Fruit fly (Drosophila melanogaster) whole organism, wandering third instar larva: Measurements from ENCODE around the gene tal-AA.

Source experiments
- Abd-B ChIP-seq: fragments of >200 bp; optimal IDR thresholded peaks from 2 replicates; lab custom pipeline; 2017; ENCODE audit warnings: missing biosample characterization, missing genetic modification characterization
- CG32264 ChIP-seq: fragments of 200-800 bp; sonication (Bioruptor generic); optimal IDR thresholded peaks from 2 replicates; lab custom pipeline; 2016; ENCODE audit warnings: missing biosample characterization, missing genetic modification characterization
- CG9705 ChIP-seq: fragments of 200-800 bp; sonication (Bioruptor generic); optimal IDR thresholded peaks from 2 replicates; lab custom pipeline; 2018; ENCODE audit warnings: missing biosample characterization, mild to moderate bottlenecking, missing genetic modification characterization
- CrebA ChIP-seq: fragments of 200-800 bp; sonication (Bioruptor generic); optimal IDR thresholded peaks from 2 replicates; lab custom pipeline; 2016; ENCODE audit warnings: missing biosample characterization, mild to moderate bottlenecking, missing genetic modification characterization, borderline replicate concordance
- Dfd ChIP-seq: fragments of >200 bp; optimal IDR thresholded peaks from 2 replicates; lab custom pipeline; 2017; ENCODE audit warnings: missing biosample characterization, missing genetic modification characterization
- Dif ChIP-seq: fragments of 200-275, 200-300 bp; sonication (Bioruptor generic); optimal IDR thresholded peaks from 2 replicates; lab custom pipeline; 2018; ENCODE audit warnings: missing biosample characterization, missing genetic modification characterization; ENCODE audit not compliant: partially characterized antibody
- GATAd ChIP-seq: sonication (Bioruptor generic); optimal IDR thresholded peaks from 2 replicates; lab custom pipeline; 2016; ENCODE audit warnings: missing biosample characterization, missing genetic modification characterization
- HLH106 ChIP-seq: fragments of 200-800 bp; optimal IDR thresholded peaks from 3 replicates; lab custom pipeline; 2019; ENCODE audit warnings: missing biosample characterization, mild to moderate bottlenecking, missing genetic modification characterization, moderate library complexity
- Hr78 ChIP-seq: fragments of >200 bp; optimal IDR thresholded peaks from 2 replicates; lab custom pipeline; 2017; ENCODE audit warnings: missing biosample characterization, missing genetic modification characterization
- Hr83 ChIP-seq: fragments of 200-300 bp; sonication (Bioruptor generic); optimal IDR thresholded peaks from 2 replicates; lab custom pipeline; 2016; ENCODE audit warnings: missing biosample characterization, mild to moderate bottlenecking, missing genetic modification characterization, moderate library complexity; ENCODE audit not compliant: poor library complexity, severe bottlenecking
- Jra ChIP-seq: sonication (Bioruptor generic); optimal IDR thresholded peaks from 2 replicates; lab custom pipeline; 2016; ENCODE audit warnings: missing biosample characterization, missing genetic modification characterization
- Mio ChIP-seq: sonication (Bioruptor generic); optimal IDR thresholded peaks from 2 replicates; lab custom pipeline; 2016; ENCODE audit warnings: missing biosample characterization, missing genetic modification characterization
- Myc ChIP-seq: fragments of >200 bp; optimal IDR thresholded peaks from 2 replicates; lab custom pipeline; 2017
- OdsH ChIP-seq: fragments of 200-800 bp; sonication (Bioruptor generic); optimal IDR thresholded peaks from 2 replicates; lab custom pipeline; 2016; ENCODE audit warnings: missing biosample characterization, mild to moderate bottlenecking, missing genetic modification characterization
- Rel ChIP-seq, 2 experiments: fragments of 200-800 bp; sonication (Bioruptor generic) in 1 of 2; optimal IDR thresholded peaks; 2 replicates in 1 of 2; 3 replicates in 1 of 2; lab custom pipeline; 2016 to 2019; ENCODE audit warnings: mild to moderate bottlenecking in 2 of 2, missing biosample characterization in 2 of 2, missing genetic modification characterization in 2 of 2, moderate library complexity in 1 of 2
- Sp1 ChIP-seq: fragments of 200-800 bp; sonication (Bioruptor generic); optimal IDR thresholded peaks from 3 replicates; lab custom pipeline; 2019; ENCODE audit warnings: missing biosample characterization, mild to moderate bottlenecking, missing genetic modification characterization, moderate library complexity
- Vsx2 ChIP-seq: fragments of 200-300, 225-300 bp; sonication (Bioruptor generic); optimal IDR thresholded peaks from 2 replicates; lab custom pipeline; 2018; ENCODE audit warnings: missing biosample characterization, missing genetic modification characterization; ENCODE audit not compliant: partially characterized antibody
- br ChIP-seq: fragments of 200-800 bp; sonication (Bioruptor generic); optimal IDR thresholded peaks from 2 replicates; lab custom pipeline; 2016; ENCODE audit warnings: missing biosample characterization, missing genetic modification characterization
- brk ChIP-seq: fragments of 200-800 bp; sonication (Bioruptor generic); optimal IDR thresholded peaks from 2 replicates; lab custom pipeline; 2016; ENCODE audit warnings: missing biosample characterization, mild to moderate bottlenecking, missing genetic modification characterization
- dmrt93B ChIP-seq: fragments of 200-800 bp; sonication (Bioruptor generic); optimal IDR thresholded peaks from 2 replicates; lab custom pipeline; 2018; ENCODE audit warnings: missing biosample characterization, mild to moderate bottlenecking, missing genetic modification characterization
- dsf ChIP-seq: sonication (Bioruptor generic); optimal IDR thresholded peaks from 2 replicates; lab custom pipeline; 2016; ENCODE audit warnings: missing biosample characterization, missing genetic modification characterization, borderline replicate concordance
- ey ChIP-seq: fragments of 200-800 bp; sonication (Bioruptor generic); optimal IDR thresholded peaks from 2 replicates; lab custom pipeline; 2016; ENCODE audit warnings: missing biosample characterization, missing genetic modification characterization
- foxo ChIP-seq, 2 experiments: fragments of 200-800 bp; sonication (Bioruptor generic); optimal IDR thresholded peaks; 2 replicates in 1 of 2; 3 replicates in 1 of 2; lab custom pipeline; 2016 to 2017; ENCODE audit warnings: missing biosample characterization in 2 of 2, missing genetic modification characterization in 2 of 2
- fru ChIP-seq: fragments of 200-800 bp; sonication (Bioruptor generic); optimal IDR thresholded peaks from 3 replicates; lab custom pipeline; 2016; ENCODE audit warnings: missing biosample characterization, mild to moderate bottlenecking, missing genetic modification characterization
- h ChIP-seq: fragments of 200-800 bp; sonication (Bioruptor generic); optimal IDR thresholded peaks from 3 replicates; lab custom pipeline; 2016; ENCODE audit warnings: missing biosample characterization, mild to moderate bottlenecking, missing genetic modification characterization
- jim ChIP-seq: fragments of 175-275, 200-325 bp; sonication (Bioruptor generic); optimal IDR thresholded peaks from 2 replicates; lab custom pipeline; 2016; ENCODE audit warnings: missing biosample characterization, mild to moderate bottlenecking, missing genetic modification characterization
- lola ChIP-seq: fragments of >200 bp; optimal IDR thresholded peaks from 2 replicates; lab custom pipeline; 2017; ENCODE audit warnings: missing biosample characterization, missing genetic modification characterization
- pan ChIP-seq: fragments of >200 bp; optimal IDR thresholded peaks from 2 replicates; lab custom pipeline; 2017
- psq ChIP-seq: fragments of 200-800 bp; sonication (Bioruptor generic); optimal IDR thresholded peaks from 3 replicates; lab custom pipeline; 2017; ENCODE audit warnings: missing biosample characterization, mild to moderate bottlenecking, missing genetic modification characterization, moderate library complexity
- rgr ChIP-seq: fragments of 200-800 bp; sonication (Bioruptor generic); optimal IDR thresholded peaks from 3 replicates; lab custom pipeline; 2016; ENCODE audit warnings: missing biosample characterization, mild to moderate bottlenecking, missing genetic modification characterization
- sage ChIP-seq: fragments of 200-800 bp; sonication (Bioruptor generic); optimal IDR thresholded peaks from 2 replicates; lab custom pipeline; 2016; ENCODE audit warnings: missing biosample characterization, mild to moderate bottlenecking, missing genetic modification characterization
- sv ChIP-seq: fragments of 200-800 bp; sonication (Bioruptor generic); optimal IDR thresholded peaks from 3 replicates; lab custom pipeline; 2016; ENCODE audit warnings: missing biosample characterization, missing genetic modification characterization
- tai ChIP-seq: sonication (Bioruptor generic); optimal IDR thresholded peaks from 2 replicates; lab custom pipeline; 2016; ENCODE audit warnings: missing biosample characterization, missing genetic modification characterization
- woc ChIP-seq: sonication (Bioruptor generic); optimal IDR thresholded peaks from 2 replicates; lab custom pipeline; 2016; ENCODE audit warnings: missing biosample characterization, mild to moderate bottlenecking, missing genetic modification characterization

tal-AA gene

dm6 chr3R:13809261-13809660 is 3.6 kb upstream of the tal-AA start:
- no peak for TF ChIP-seq Hr78 (GFP tag; lab: Kevin White, UChicago)
- TF ChIP-seq Hr83 (GFP tag; lab: Kevin White, UChicago): no peak
- TF ChIP-seq br (GFP tag; lab: Kevin White, UChicago): no peak
- no peak for TF ChIP-seq rgr (GFP tag; lab: Kevin White, UChicago)
- TF ChIP-seq dmrt93B (GFP tag; lab: Kevin White, UChicago): no peak
- no peak for TF ChIP-seq woc (GFP tag; lab: Kevin White, UChicago)
- no peak for TF ChIP-seq jim (GFP tag; lab: Kevin White, UChicago)
- no peak for TF ChIP-seq tai (GFP tag; lab: Kevin White, UChicago)
- no peak for TF ChIP-seq pan
- no peak for TF ChIP-seq fru (GFP tag; lab: Kevin White, UChicago)
- TF ChIP-seq Rel (GFP tag; optimal IDR thresholded peaks at IDR 0.05; lab: Kevin White, UChicago): no peak
- TF ChIP-seq Rel (tag; optimal IDR thresholded peaks at IDR 0.05; lab: Kevin White, UChicago): no peak
- no peak for TF ChIP-seq h (GFP tag; lab: Kevin White, UChicago)
- TF ChIP-seq lola: no peak
- TF ChIP-seq Dif (GFP tag; lab: Kevin White, UChicago): no peak
- TF ChIP-seq Jra (GFP tag; lab: Kevin White, UChicago): no peak
- TF ChIP-seq brk: no peak
- no peak for TF ChIP-seq OdsH (GFP tag; lab: Kevin White, UChicago)
- no peak for TF ChIP-seq Vsx2 (GFP tag; lab: Kevin White, UChicago)
- TF ChIP-seq Sp1 (GFP tag; lab: Kevin White, UChicago): no peak

- TF ChIP-seq brk (no peak), Rel (GFP tag; optimal IDR thresholded peaks at IDR 0.05; lab: Kevin White, UChicago) (no peak), Rel (tag; optimal IDR thresholded peaks at IDR 0.05; lab: Kevin White, UChicago) (no peak), Myc (no peak), Dfd (GFP tag; lab: Kevin White, UChicago) (no peak), pan (no peak), Dif (GFP tag; lab: Kevin White, UChicago) (no peak), CG9705 (GFP tag; lab: Kevin White, UChicago) (no peak), Sp1 (GFP tag; lab: Kevin White, UChicago) (no peak), dsf (no peak), br (GFP tag; lab: Kevin White, UChicago) (no peak), sage (GFP tag; lab: Kevin White, UChicago) (no peak), psq (GFP tag; lab: Kevin White, UChicago) (no peak), CG32264 (no peak), OdsH (GFP tag; lab: Kevin White, UChicago) (no peak)
These were observed 2.6 kb upstream of the tal-AA start for dm6 chr3R:13810308-13810707.

- TF ChIP-seq OdsH (GFP tag; lab: Kevin White, UChicago) (no peak), jim (GFP tag; lab: Kevin White, UChicago) (no peak), CG9705 (GFP tag; lab: Kevin White, UChicago) (no peak), Mio (no peak), pan (no peak), ey (GFP tag; lab: Kevin White, UChicago) (no peak), CrebA (GFP tag; lab: Kevin White, UChicago) (no peak), brk (no peak), lola (no peak), Hr83 (GFP tag; lab: Kevin White, UChicago) (no peak)
- TF ChIP-seq, all 38 proteins: peak for 0
These were observed 1.2 kb upstream of the tal-AA start for dm6 chr3R:13811737-13812136.

- TF ChIP-seq Abd-B: no peak
- no peak for TF ChIP-seq foxo (GFP tag; optimal IDR thresholded peaks at IDR 0.05; lab: Kevin White, UChicago)
- no peak for TF ChIP-seq CG32264
- no peak for TF ChIP-seq sv
- no peak for TF ChIP-seq dsf
- no peak for TF ChIP-seq Jra (GFP tag; lab: Kevin White, UChicago)
- TF ChIP-seq Rel (GFP tag; optimal IDR thresholded peaks at IDR 0.05; lab: Kevin White, UChicago): no peak
- TF ChIP-seq Rel (tag; optimal IDR thresholded peaks at IDR 0.05; lab: Kevin White, UChicago): no peak
- TF ChIP-seq ey (GFP tag; lab: Kevin White, UChicago): no peak
- no peak for TF ChIP-seq dmrt93B (GFP tag; lab: Kevin White, UChicago)
- TF ChIP-seq lola: no peak
- TF ChIP-seq HLH106: no peak
- no peak for TF ChIP-seq GATAd (GFP tag; lab: Kevin White, UChicago)
These were observed 2.1 kb downstream of the tal-AA start for dm6 chr3R:13815022-13815440.
